Worm (Caenorhabditis elegans) whole organism, young adult: ENCODE measurements around the gene C28H8.7.

Experiments
- B0019.2 ChIP-seq: fragments of 200-800 bp; sonication (Bioruptor generic); conservative IDR thresholded peaks from 2 replicates; pipeline ENCODE4 v1.3.6; 2022; ENCODE audit warnings: missing genetic modification reagents, missing genetic modification characterization, missing compliant biosample characterization
- C17E4.6 ChIP-seq: fragments of 200-800 bp; sonication (Bioruptor generic); IDR thresholded peaks from 2 replicates; pipeline ENCODE4 v1.3.6; 2022; ENCODE audit warnings: missing genetic modification reagents, missing genetic modification characterization, missing compliant biosample characterization
- F23B12.7 ChIP-seq: sonication (generic microtip); optimal IDR thresholded peaks from 2 replicates; lab custom pipeline; 2017; ENCODE audit warnings: missing genetic modification characterization, mild to moderate bottlenecking, missing compliant biosample characterization, antibody characterized with exemption, moderate library complexity; ENCODE audit not compliant: insufficient read depth
- F39B2.1 ChIP-seq: fragments of 200-800 bp; sonication (Bioruptor generic); IDR thresholded peaks from 2 replicates; pipeline ENCODE4 v1.3.6; 2022; ENCODE audit warnings: missing genetic modification reagents, missing genetic modification characterization, missing compliant biosample characterization
- F52B5.7 ChIP-seq: sonication (generic microtip); optimal IDR thresholded peaks from 2 replicates; lab custom pipeline; 2016; ENCODE audit warnings: mild to moderate bottlenecking, missing genetic modification characterization, missing compliant biosample characterization
- F55B11.4 ChIP-seq: sonication (generic microtip); optimal IDR thresholded peaks from 2 replicates; lab custom pipeline; 2016; ENCODE audit warnings: missing compliant biosample characterization, missing genetic modification characterization, borderline replicate concordance; ENCODE audit not compliant: insufficient read depth
- ama-1 ChIP-seq, 3 experiments: fragments of 150-350 bp in 1 of 3; sonication (generic microtip) in 2 of 3; optimal IDR thresholded peaks; 2 replicates each; lab custom pipeline; 2014 to 2018; ENCODE audit warnings: missing biosample characterization in 2 of 3, missing genetic modification characterization in 2 of 3, missing genetic modification reagents in 2 of 3
- aptf-3 ChIP-seq: fragments of 200-800 bp; sonication (Bioruptor generic); IDR thresholded peaks from 2 replicates; pipeline ENCODE4 v1.3.6; 2022; ENCODE audit warnings: missing genetic modification characterization, missing compliant biosample characterization
- athp-1 ChIP-seq: sonication (generic microtip); optimal IDR thresholded peaks from 2 replicates; lab custom pipeline; 2017; ENCODE audit warnings: mild to moderate bottlenecking, missing genetic modification characterization, missing compliant biosample characterization
- attf-5 ChIP-seq: fragments of 200-800 bp; sonication (Bioruptor generic); optimal IDR thresholded peaks from 2 replicates; lab custom pipeline; 2018; ENCODE audit warnings: mild to moderate bottlenecking, missing genetic modification characterization, missing compliant biosample characterization
- cebp-1 ChIP-seq, 2 experiments: fragments of 200-800 bp in 1 of 2; sonication (Bioruptor generic) in 1 of 2; sonication (generic microtip) in 1 of 2; IDR thresholded peaks in 1 of 2; optimal IDR thresholded peaks in 1 of 2; 2 replicates each; pipeline versions ENCODE4 v1.3.6 to Lab custom; 2017 to 2022; ENCODE audit warnings: missing compliant biosample characterization in 2 of 2, missing genetic modification characterization in 2 of 2, mild to moderate bottlenecking in 1 of 2, missing genetic modification reagents in 1 of 2, moderate library complexity in 1 of 2
- cebp-2 ChIP-seq: fragments of 200-800 bp; sonication (Bioruptor generic); IDR thresholded peaks from 2 replicates; pipeline ENCODE4 v1.3.6; 2022; ENCODE audit warnings: missing genetic modification characterization, missing compliant biosample characterization
- ceh-40 ChIP-seq: fragments of 200-800 bp; sonication (Bioruptor generic); IDR thresholded peaks from 2 replicates; pipeline ENCODE4 v1.3.6; 2022; ENCODE audit warnings: missing genetic modification characterization, missing compliant biosample characterization
- egl-18 ChIP-seq: fragments of 200-800 bp; sonication (Bioruptor generic); IDR thresholded peaks from 2 replicates; pipeline ENCODE4 v1.3.6; 2022; ENCODE audit warnings: missing genetic modification reagents, missing genetic modification characterization, missing compliant biosample characterization
- egl-44 ChIP-seq: fragments of 200-800 bp; sonication (Bioruptor generic); IDR thresholded peaks from 2 replicates; pipeline ENCODE4 v1.3.6; 2022; ENCODE audit warnings: missing genetic modification reagents, missing genetic modification characterization, missing compliant biosample characterization
- egrh-3 ChIP-seq: fragments of 200-800 bp; sonication (Bioruptor generic); IDR thresholded peaks from 2 replicates; pipeline ENCODE4 v1.3.6; 2022; ENCODE audit warnings: missing genetic modification reagents, missing genetic modification characterization, missing compliant biosample characterization
- ekl-4 ChIP-seq: fragments of 200-800 bp; sonication (Bioruptor generic); IDR thresholded peaks from 2 replicates; pipeline ENCODE4 v1.3.6; 2022; ENCODE audit warnings: missing genetic modification reagents, missing genetic modification characterization, missing compliant biosample characterization
- fkh-3 ChIP-seq: sonication (generic microtip); optimal IDR thresholded peaks from 2 replicates; lab custom pipeline; 2016; ENCODE audit warnings: mild to moderate bottlenecking, missing genetic modification characterization, missing compliant biosample characterization
- gei-17 ChIP-seq: fragments of 200-800 bp; sonication (Bioruptor generic); optimal IDR thresholded peaks from 2 replicates; lab custom pipeline; 2018; ENCODE audit warnings: mild to moderate bottlenecking, missing genetic modification characterization, missing compliant biosample characterization
- him-1 ChIP-seq: sonication (generic microtip); optimal IDR thresholded peaks from 2 replicates; lab custom pipeline; 2016; ENCODE audit warnings: missing genotype, missing genetic modification reagents, missing genetic modification characterization, missing compliant biosample characterization
- hlh-12 ChIP-seq: sonication (generic microtip); optimal IDR thresholded peaks from 2 replicates; lab custom pipeline; 2016; ENCODE audit warnings: missing genetic modification characterization, missing compliant biosample characterization
- hlh-26 ChIP-seq: fragments of 200-800 bp; sonication (Bioruptor generic); conservative IDR thresholded peaks from 2 replicates; pipeline ENCODE4 v1.3.6; 2022; ENCODE audit warnings: missing genetic modification reagents, missing genetic modification characterization, missing compliant biosample characterization
- lin-35 ChIP-seq, 3 experiments: fragments of 150-350 bp in 2 of 3; sonication (generic microtip) in 1 of 3; optimal IDR thresholded peaks; 2 replicates each; lab custom pipeline; 2014 to 2018; ENCODE audit warnings: missing biosample characterization in 3 of 3, missing genetic modification characterization in 3 of 3, missing genetic modification reagents in 3 of 3
- madf-3 ChIP-seq: fragments of 200-800 bp; sonication (Bioruptor generic); IDR thresholded peaks from 2 replicates; pipeline ENCODE4 v1.3.6; 2022; ENCODE audit warnings: missing genetic modification reagents, missing genetic modification characterization, missing compliant biosample characterization
- madf-8 ChIP-seq: fragments of 200-800 bp; sonication (Bioruptor generic); conservative IDR thresholded peaks from 2 replicates; pipeline ENCODE4 v1.3.6; 2022; ENCODE audit warnings: missing genetic modification reagents, missing genetic modification characterization, missing compliant biosample characterization
- mel-28 ChIP-seq: sonication (generic microtip); optimal IDR thresholded peaks from 2 replicates; lab custom pipeline; 2016; ENCODE audit warnings: borderline replicate concordance, mild to moderate bottlenecking, missing genetic modification characterization, missing compliant biosample characterization
- nfya-1 ChIP-seq: sonication (generic microtip); optimal IDR thresholded peaks from 2 replicates; lab custom pipeline; 2017; ENCODE audit warnings: antibody characterized with exemption, missing compliant biosample characterization, missing genetic modification characterization, borderline replicate concordance; ENCODE audit not compliant: insufficient read depth
- nhr-120 ChIP-seq: fragments of 200-800 bp; sonication (Bioruptor generic); IDR thresholded peaks from 2 replicates; pipeline ENCODE4 v1.3.6; 2022; ENCODE audit warnings: missing genetic modification characterization, missing compliant biosample characterization
- nhr-27 ChIP-seq: fragments of 200-800 bp; sonication (Bioruptor generic); optimal IDR thresholded peaks from 2 replicates; lab custom pipeline; 2018; ENCODE audit warnings: mild to moderate bottlenecking, missing genetic modification characterization, moderate library complexity, missing compliant biosample characterization
- pbrm-1 ChIP-seq: fragments of 200-800 bp; sonication (Bioruptor generic); IDR thresholded peaks from 2 replicates; pipeline ENCODE4 v1.3.6; 2022; ENCODE audit warnings: missing genetic modification reagents, missing genetic modification characterization, missing compliant biosample characterization
- repo-1 ChIP-seq: sonication (generic microtip); optimal IDR thresholded peaks from 2 replicates; lab custom pipeline; 2017; ENCODE audit warnings: mild to moderate bottlenecking, missing genetic modification characterization, missing compliant biosample characterization
- snpc-1.3 ChIP-seq: sonication (generic microtip); optimal IDR thresholded peaks from 2 replicates; lab custom pipeline; 2017; ENCODE audit warnings: missing genetic modification characterization, mild to moderate bottlenecking, missing compliant biosample characterization, antibody characterized with exemption, moderate library complexity, missing genotype, missing genetic modification reagents; ENCODE audit not compliant: insufficient read depth
- snpc-3.4 ChIP-seq: sonication (generic microtip); optimal IDR thresholded peaks from 2 replicates; lab custom pipeline; 2017; ENCODE audit warnings: missing genetic modification characterization, mild to moderate bottlenecking, missing compliant biosample characterization, antibody characterized with exemption, moderate library complexity, missing genotype, missing genetic modification reagents
- snpc-4 ChIP-seq, 5 experiments: fragments of 150-350 bp in 1 of 5; sonication (generic microtip) in 4 of 5; optimal IDR thresholded peaks; 2 replicates each; lab custom pipeline; 2014 to 2018; ENCODE audit warnings: missing genetic modification characterization in 5 of 5, missing biosample characterization in 3 of 5, antibody characterized with exemption in 2 of 5, mild to moderate bottlenecking in 2 of 5, missing compliant biosample characterization in 2 of 5, missing genotype in 2 of 5, moderate library complexity in 2 of 5, missing genetic modification reagents in 1 of 5
- sptf-2 ChIP-seq: fragments of 200-800 bp; sonication (Bioruptor generic); optimal IDR thresholded peaks from 2 replicates; lab custom pipeline; 2018; ENCODE audit warnings: mild to moderate bottlenecking, missing genetic modification characterization, missing compliant biosample characterization
- unc-130 ChIP-seq: sonication (generic microtip); optimal IDR thresholded peaks from 2 replicates; lab custom pipeline; 2016; ENCODE audit warnings: missing genetic modification reagents, missing genetic modification characterization, missing compliant biosample characterization
- xnd-1 ChIP-seq: sonication (generic microtip); optimal IDR thresholded peaks from 2 replicates; lab custom pipeline; 2016; ENCODE audit warnings: missing genotype, missing genetic modification reagents, missing genetic modification characterization, missing compliant biosample characterization
- zfh-2 ChIP-seq: fragments of 200-800 bp; sonication (Bioruptor generic); conservative IDR thresholded peaks from 2 replicates; pipeline ENCODE4 v1.3.6; 2022; ENCODE audit warnings: missing genetic modification reagents, missing genetic modification characterization, missing compliant biosample characterization
- zim-3 ChIP-seq: sonication (generic microtip); optimal IDR thresholded peaks from 2 replicates; lab custom pipeline; 2017; ENCODE audit warnings: mild to moderate bottlenecking, missing genetic modification characterization, moderate library complexity, missing compliant biosample characterization
- ztf-28 ChIP-seq: fragments of 200-800 bp; sonication (Bioruptor generic); IDR thresholded peaks from 2 replicates; pipeline ENCODE4 v1.3.6; 2022; ENCODE audit warnings: missing genetic modification reagents, missing genetic modification characterization, missing compliant biosample characterization
- ztf-3 ChIP-seq: fragments of 200-800 bp; sonication (Bioruptor generic); optimal IDR thresholded peaks from 2 replicates; lab custom pipeline; 2018; ENCODE audit warnings: mild to moderate bottlenecking, missing genetic modification characterization, missing compliant biosample characterization

Gene C28H8.7

ce11 chrIII:5875418-5875702, 11.4 kb downstream of the C28H8.7 start (continued):
- TF ChIP-seq attf-5 (GFP tag; lab: Kevin White, UChicago) = no peak
- no peak for TF ChIP-seq F23B12.7 (tag; lab: Kevin White, UChicago)

ce11 chrIII:5874664-5875417, 12.0 kb downstream of the C28H8.7 start:
- TF ChIP-seq snpc-1.3 (tag; lab: Kevin White, UChicago) = no peak
- TF ChIP-seq egrh-3 (GFP tag; lab: Robert Waterston, UW) = peak; percentile 28; the same call in 1 of the 2 replicates
- TF ChIP-seq ama-1 (optimal IDR thresholded peaks at IDR 0.05; lab: Kevin White, UChicago) = peak; percentile 51
- TF ChIP-seq ama-1 (GFP tag; optimal IDR thresholded peaks at IDR 0.05; lab: Kevin White, UChicago) = no peak
- TF ChIP-seq F52B5.7 (tag; lab: Kevin White, UChicago) = no peak
- peak; percentile 54; the same call in 1 of the 2 replicates for TF ChIP-seq zfh-2
- TF ChIP-seq ekl-4 (GFP tag; lab: Robert Waterston, UW) = 0 out of 2 replicates have a peak, but pooled peaks have one; percentile 10
- TF ChIP-seq pbrm-1 = 0 out of 2 replicates have a peak, but pooled peaks have one; percentile 4
- no peak for TF ChIP-seq fkh-3 (tag; lab: Kevin White, UChicago)
- no peak for TF ChIP-seq cebp-2 (GFP tag; lab: Robert Waterston, UW)

ce11 chrIII:5874263-5874662, 12.5 kb downstream of the C28H8.7 start:
- TF ChIP-seq hlh-12 (tag; lab: Kevin White, UChicago) (no peak), B0019.2 (GFP tag; lab: Robert Waterston, UW) (no peak), ztf-3 (GFP tag; lab: Kevin White, UChicago) (no peak), lin-35 (GFP tag; optimal IDR thresholded peaks at IDR 0.05; lab: Kevin White, UChicago) (peak in 1 of 3 experiments; percentile 56), nfya-1 (tag; lab: Kevin White, UChicago) (no peak), F55B11.4 (tag; lab: Kevin White, UChicago) (no peak), madf-8 (GFP tag; lab: Robert Waterston, UW) (no peak), snpc-3.4 (no peak), xnd-1 (tag; lab: Kevin White, UChicago) (no peak), mel-28 (tag; lab: Kevin White, UChicago) (no peak), madf-3 (GFP tag; lab: Robert Waterston, UW) (peak; percentile 69; the same call in 1 of the 2 replicates), gei-17 (no peak), aptf-3 (GFP tag; lab: Robert Waterston, UW) (no peak), hlh-26 (GFP tag; lab: Robert Waterston, UW) (no peak), C17E4.6 (no peak), ztf-28 (GFP tag; lab: Robert Waterston, UW) (no peak), cebp-1 (GFP tag; IDR thresholded peaks at IDR 0.05; lab: Robert Waterston, UW) (no peak), cebp-1 (tag; optimal IDR thresholded peaks at IDR 0.05; lab: Kevin White, UChicago) (peak; percentile 21), sptf-2 (GFP tag; lab: Kevin White, UChicago) (no peak), unc-130 (no peak), nhr-120 (GFP tag; lab: Robert Waterston, UW) (no peak), zfh-2 (no peak), egl-44 (GFP tag; lab: Robert Waterston, UW) (no peak), egl-18 (GFP tag; lab: Robert Waterston, UW) (no peak), snpc-4 (GFP tag; optimal IDR thresholded peaks at IDR 0.05; lab: Kevin White, UChicago) (no peak), snpc-4 (tag; optimal IDR thresholded peaks at IDR 0.05; lab: Kevin White, UChicago) (no peak), F23B12.7 (tag; lab: Kevin White, UChicago) (no peak), athp-1 (tag; lab: Kevin White, UChicago) (no peak), nhr-27 (tag; lab: Kevin White, UChicago) (no peak), ceh-40 (GFP tag; lab: Robert Waterston, UW) (no peak), him-1 (no peak), ekl-4 (GFP tag; lab: Robert Waterston, UW) (peak; percentile 65), zim-3 (tag; lab: Kevin White, UChicago) (no peak), repo-1 (tag; lab: Kevin White, UChicago) (peak; percentile 60), F39B2.1 (GFP tag; lab: Robert Waterston, UW) (no peak)
